Worm (Caenorhabditis elegans) whole organism, late embryonic: ENCODE measurements around the gene fkh-5.

Experiments used
- F13H6.1 ChIP-seq: sonication (generic microtip); optimal IDR thresholded peaks from 2 replicates; lab custom pipeline; 2016; ENCODE audit warnings: missing genetic modification characterization, missing compliant biosample characterization
- K09A11.1 ChIP-seq: sonication (generic microtip); optimal IDR thresholded peaks from 2 replicates; lab custom pipeline; 2017; ENCODE audit warnings: antibody characterized with exemption, mild to moderate bottlenecking, missing genetic modification characterization, missing compliant biosample characterization; ENCODE audit not compliant: insufficient read depth
- ama-1 ChIP-seq: fragments of 150-350 bp; optimal IDR thresholded peaks from 2 replicates; lab custom pipeline; 2014
- ceh-2 ChIP-seq: sonication (generic microtip); optimal IDR thresholded peaks from 2 replicates; lab custom pipeline; 2016; ENCODE audit warnings: missing genotype, missing genetic modification characterization, missing compliant biosample characterization
- ceh-31 ChIP-seq: sonication (generic microtip); optimal IDR thresholded peaks from 2 replicates; lab custom pipeline; 2016; ENCODE audit warnings: missing genetic modification characterization, missing compliant biosample characterization
- ceh-45 ChIP-seq: fragments of 200-800 bp; sonication (Bioruptor generic); IDR thresholded peaks from 2 replicates; pipeline ENCODE4 v1.3.6; 2022; ENCODE audit warnings: missing genetic modification reagents, missing genetic modification characterization, missing compliant biosample characterization
- ceh-48 ChIP-seq: sonication (generic microtip); optimal IDR thresholded peaks from 2 replicates; lab custom pipeline; 2016; ENCODE audit warnings: missing genetic modification characterization, inconsistent platforms, missing compliant biosample characterization
- ceh-6 ChIP-seq: fragments of 200-800 bp; sonication (Bioruptor generic); optimal IDR thresholded peaks from 2 replicates; lab custom pipeline; 2018; ENCODE audit warnings: mild to moderate bottlenecking, missing genetic modification characterization, missing compliant biosample characterization
- che-1 ChIP-seq: sonication (generic microtip); optimal IDR thresholded peaks from 2 replicates; lab custom pipeline; 2016; ENCODE audit warnings: mild to moderate bottlenecking, missing genetic modification characterization, missing compliant biosample characterization
- dmd-4 ChIP-seq: sonication (generic microtip); optimal IDR thresholded peaks from 2 replicates; lab custom pipeline; 2016; ENCODE audit warnings: borderline replicate concordance, missing genetic modification characterization, missing compliant biosample characterization
- elt-2 ChIP-seq: sonication (generic microtip); optimal IDR thresholded peaks from 2 replicates; lab custom pipeline; 2016; ENCODE audit warnings: missing genetic modification reagents, missing genetic modification characterization, missing compliant biosample characterization
- elt-4 ChIP-seq: sonication (generic microtip); optimal IDR thresholded peaks from 2 replicates; lab custom pipeline; 2016; ENCODE audit warnings: missing genetic modification characterization, missing compliant biosample characterization
- ets-4 ChIP-seq: sonication (generic microtip); optimal IDR thresholded peaks from 2 replicates; lab custom pipeline; 2016; ENCODE audit warnings: missing genetic modification characterization, missing compliant biosample characterization
- fax-1 ChIP-seq: sonication (generic microtip); optimal IDR thresholded peaks from 2 replicates; lab custom pipeline; 2016; ENCODE audit warnings: missing genotype, missing genetic modification characterization, missing compliant biosample characterization
- gmeb-2 ChIP-seq: sonication (generic microtip); optimal IDR thresholded peaks from 2 replicates; lab custom pipeline; 2016; ENCODE audit warnings: missing genetic modification characterization, inconsistent platforms, missing compliant biosample characterization
- hlh-13 ChIP-seq: fragments of 200-800 bp; sonication (Bioruptor generic); optimal IDR thresholded peaks from 2 replicates; lab custom pipeline; 2018; ENCODE audit warnings: mild to moderate bottlenecking, missing genetic modification characterization, missing compliant biosample characterization
- hlh-15 ChIP-seq: sonication (generic microtip); optimal IDR thresholded peaks from 2 replicates; lab custom pipeline; 2016; ENCODE audit warnings: missing genetic modification characterization, missing compliant biosample characterization
- hlh-30 ChIP-seq: sonication (generic microtip); optimal IDR thresholded peaks from 2 replicates; lab custom pipeline; 2017; ENCODE audit warnings: antibody characterized with exemption, missing genetic modification characterization, missing compliant biosample characterization; ENCODE audit not compliant: insufficient read depth
- hlh-6 ChIP-seq: sonication (generic microtip); optimal IDR thresholded peaks from 2 replicates; lab custom pipeline; 2016; ENCODE audit warnings: missing genotype, missing genetic modification characterization, missing compliant biosample characterization
- hlh-8 ChIP-seq: sonication (generic microtip); optimal IDR thresholded peaks from 2 replicates; lab custom pipeline; 2016; ENCODE audit warnings: missing genotype, missing genetic modification characterization, missing compliant biosample characterization
- lim-6 ChIP-seq: sonication (generic microtip); optimal IDR thresholded peaks from 2 replicates; lab custom pipeline; 2016; ENCODE audit warnings: missing genetic modification characterization, missing compliant biosample characterization
- lin-11 ChIP-seq: fragments of 200-800 bp; sonication (Bioruptor generic); optimal IDR thresholded peaks from 2 replicates; lab custom pipeline; 2018; ENCODE audit warnings: mild to moderate bottlenecking, missing genetic modification characterization, missing compliant biosample characterization
- mec-3 ChIP-seq: sonication (generic microtip); optimal IDR thresholded peaks from 2 replicates; lab custom pipeline; 2016; ENCODE audit warnings: borderline replicate concordance, missing genetic modification characterization, missing compliant biosample characterization
- nfya-1 ChIP-seq: sonication (generic microtip); optimal IDR thresholded peaks from 2 replicates; lab custom pipeline; 2017; ENCODE audit warnings: missing genetic modification characterization, mild to moderate bottlenecking, missing compliant biosample characterization, antibody characterized with exemption, moderate library complexity
- nhr-11 ChIP-seq: fragments of 150-350 bp; optimal IDR thresholded peaks from 2 replicates; lab custom pipeline; 2014; ENCODE audit warnings: missing biosample characterization, missing genetic modification characterization
- nhr-232 ChIP-seq: sonication (generic microtip); optimal IDR thresholded peaks from 2 replicates; lab custom pipeline; 2016; ENCODE audit warnings: missing genetic modification characterization, missing compliant biosample characterization
- npax-4 ChIP-seq: sonication (generic microtip); optimal IDR thresholded peaks from 2 replicates; lab custom pipeline; 2016; ENCODE audit warnings: missing genetic modification characterization, missing compliant biosample characterization
- pag-3 ChIP-seq: sonication (generic microtip); optimal IDR thresholded peaks from 2 replicates; lab custom pipeline; 2016; ENCODE audit warnings: missing compliant biosample characterization, missing genetic modification characterization, borderline replicate concordance
- pat-9 ChIP-seq: fragments of 200-800 bp; sonication (Bioruptor generic); optimal IDR thresholded peaks from 2 replicates; lab custom pipeline; 2018; ENCODE audit warnings: mild to moderate bottlenecking, missing genetic modification characterization, moderate library complexity, missing compliant biosample characterization
- pax-1 ChIP-seq: fragments of 150-350 bp; optimal IDR thresholded peaks from 2 replicates; lab custom pipeline; 2014; ENCODE audit warnings: missing biosample characterization, missing genetic modification characterization
- pha-2 ChIP-seq: sonication (generic microtip); optimal IDR thresholded peaks from 2 replicates; lab custom pipeline; 2017; ENCODE audit warnings: mild to moderate bottlenecking, missing genetic modification characterization, missing compliant biosample characterization
- pqm-1 ChIP-seq: sonication (generic microtip); optimal IDR thresholded peaks from 2 replicates; lab custom pipeline; 2016; ENCODE audit warnings: missing genetic modification characterization, missing compliant biosample characterization
- pros-1 ChIP-seq: fragments of 150-350 bp; optimal IDR thresholded peaks from 2 replicates; lab custom pipeline; 2014; ENCODE audit warnings: missing biosample characterization, missing genetic modification reagents, missing genetic modification characterization
- rnt-1 ChIP-seq: sonication (generic microtip); optimal IDR thresholded peaks from 2 replicates; lab custom pipeline; 2016; ENCODE audit warnings: missing genetic modification characterization, missing compliant biosample characterization
- sox-2 ChIP-seq: fragments of 200-800 bp; sonication (Bioruptor generic); IDR thresholded peaks from 2 replicates; pipeline ENCODE4 v1.3.6; 2022; ENCODE audit warnings: missing genetic modification reagents, missing genetic modification characterization, missing compliant biosample characterization
- syd-9 ChIP-seq: sonication (generic microtip); optimal IDR thresholded peaks from 2 replicates; lab custom pipeline; 2016; ENCODE audit warnings: mild to moderate bottlenecking, missing genetic modification characterization, moderate library complexity, missing compliant biosample characterization
- tbx-2 ChIP-seq: sonication (generic microtip); optimal IDR thresholded peaks from 2 replicates; lab custom pipeline; 2016; ENCODE audit warnings: missing genetic modification characterization, missing compliant biosample characterization
- unc-3 ChIP-seq, 2 experiments: fragments of 200-800 bp in 1 of 2; sonication (Bioruptor generic) in 1 of 2; sonication (generic microtip) in 1 of 2; conservative IDR thresholded peaks in 1 of 2; optimal IDR thresholded peaks in 1 of 2; 2 replicates each; pipeline versions ENCODE4 v1.3.6 to Lab custom; 2016 to 2022; ENCODE audit warnings: missing compliant biosample characterization in 2 of 2, missing genetic modification characterization in 2 of 2, missing genetic modification reagents in 1 of 2
- unc-42 ChIP-seq: sonication (generic microtip); optimal IDR thresholded peaks from 2 replicates; lab custom pipeline; 2016; ENCODE audit warnings: missing genotype, missing genetic modification characterization, missing compliant biosample characterization
- unc-86 ChIP-seq: sonication (generic microtip); optimal IDR thresholded peaks from 2 replicates; lab custom pipeline; 2016; ENCODE audit warnings: missing genetic modification characterization, missing compliant biosample characterization
- zip-5 ChIP-seq: sonication (generic microtip); optimal IDR thresholded peaks from 2 replicates; lab custom pipeline; 2016; ENCODE audit warnings: missing genetic modification characterization, missing compliant biosample characterization

The fkh-5 gene

ce11 chrIII:4854918-4855317 is 10.5 kb downstream of the fkh-5 start, which contains the start of gene C35D10.8:
C35D10.8 (plus strand) TSS chrIII:4855218.
- TF ChIP-seq hlh-6, result no peak
- TF ChIP-seq tbx-2, result no peak
- TF ChIP-seq lin-11, result no peak
- no peak for TF ChIP-seq hlh-30 (tag; lab: Kevin White, UChicago)
- TF ChIP-seq K09A11.1 (tag; lab: Kevin White, UChicago), result no peak
- no peak for TF ChIP-seq pros-1 (tag; lab: Kevin White, UChicago)
- no peak for TF ChIP-seq pqm-1 (tag; lab: Kevin White, UChicago)
- TF ChIP-seq dmd-4 (tag; lab: Kevin White, UChicago), result no peak
- no peak for TF ChIP-seq che-1 (tag; lab: Kevin White, UChicago)
- no peak for TF ChIP-seq gmeb-2 (tag; lab: Kevin White, UChicago)
- TF ChIP-seq hlh-13 (GFP tag; lab: Kevin White, UChicago), result no peak

- no peak for TF ChIP-seq elt-4 (tag; lab: Kevin White, UChicago)
- TF ChIP-seq rnt-1 (tag; lab: Kevin White, UChicago), result no peak
- no peak for TF ChIP-seq zip-5
- no peak for TF ChIP-seq ceh-45
- no peak for TF ChIP-seq pat-9 (tag; lab: Kevin White, UChicago)
- no peak for TF ChIP-seq hlh-6
- TF ChIP-seq sox-2 (GFP tag; lab: Robert Waterston, UW), result no peak
- TF ChIP-seq ama-1, result no peak
- TF ChIP-seq dmd-4 (tag; lab: Kevin White, UChicago), result no peak
- no peak for TF ChIP-seq hlh-8 (tag; lab: Kevin White, UChicago)
- TF ChIP-seq hlh-15 (tag; lab: Kevin White, UChicago), result no peak
- no peak for TF ChIP-seq ceh-48 (tag; lab: Kevin White, UChicago)
- TF ChIP-seq unc-3 (GFP tag; conservative IDR thresholded peaks at IDR 0.05; lab: Robert Waterston, UW), result no peak
- TF ChIP-seq unc-3 (tag; optimal IDR thresholded peaks at IDR 0.05; lab: Kevin White, UChicago), result no peak
- no peak for TF ChIP-seq ceh-2
- TF ChIP-seq npax-4 (tag; lab: Kevin White, UChicago), result no peak
- no peak for TF ChIP-seq ceh-31 (tag; lab: Kevin White, UChicago)
- no peak for TF ChIP-seq nhr-11
- no peak for TF ChIP-seq pha-2
Measured at ce11 chrIII:4856109-4856508, 11.6 kb downstream of the fkh-5 start, which contains the start of gene C35D10.7. C35D10.7 (plus strand) TSS chrIII:4856193.

ce11 chrIII:4856992-4857391 is 12.5 kb downstream of the fkh-5 start:
- no peak for TF ChIP-seq ets-4
- TF ChIP-seq pag-3 (tag; lab: Kevin White, UChicago), result no peak
- TF ChIP-seq hlh-13 (GFP tag; lab: Kevin White, UChicago), result no peak
- TF ChIP-seq nhr-11, result no peak
- TF ChIP-seq nhr-232 (tag; lab: Kevin White, UChicago), result no peak
- TF ChIP-seq fax-1 (tag; lab: Kevin White, UChicago), result no peak
- TF ChIP-seq, all 69 proteins: peak for 0

DNA sequence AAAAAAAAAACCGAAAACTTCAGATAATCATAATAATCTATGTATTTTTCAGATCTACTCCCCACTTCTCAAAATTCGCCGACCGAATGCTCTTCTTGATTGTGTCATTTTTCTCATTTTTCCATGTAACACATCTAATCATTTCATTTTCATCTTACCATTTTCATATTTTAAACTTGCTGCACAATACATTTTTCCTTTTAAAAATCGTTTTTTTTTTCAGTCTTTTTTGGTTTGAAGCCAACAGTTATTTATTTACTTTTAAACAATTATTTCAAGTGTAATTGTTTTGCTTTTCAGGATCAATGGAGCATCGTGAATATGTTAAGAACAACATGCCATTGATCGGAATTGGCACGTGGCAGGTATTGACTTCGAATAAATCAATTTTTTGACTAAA is 14.6 kb downstream of the fkh-5 start, which contains the start of gene C35D10.6:
Gene C35D10.6 (plus strand): TSS at position 301 of the 400 bp plus-strand sequence.
- TF ChIP-seq nfya-1 (tag; lab: Kevin White, UChicago) (no peak), pax-1 (tag; lab: Kevin White, UChicago) (no peak), tbx-2 (no peak), ceh-6 (GFP tag; lab: Kevin White, UChicago) (no peak), elt-2 (tag; lab: Kevin White, UChicago) (no peak), syd-9 (tag; lab: Kevin White, UChicago) (no peak), nhr-11 (no peak), pqm-1 (tag; lab: Kevin White, UChicago) (no peak), F13H6.1 (no peak), ceh-48 (tag; lab: Kevin White, UChicago) (no peak), unc-42 (no peak), hlh-6 (no peak), mec-3 (tag; lab: Kevin White, UChicago) (no peak), unc-86 (tag; lab: Kevin White, UChicago) (no peak), lim-6 (no peak), fax-1 (tag; lab: Kevin White, UChicago) (no peak)
